Fruit fly (Drosophila melanogaster): ENCODE measurements around the gene CG7611.

The CG7611 gene

dm6 chr3L:21516716-21517266 is 6.2 kb upstream of the CG7611 start:
- peak; percentile 27 for TF ChIP-seq Mnt (GFP tag; optimal IDR thresholded peaks at IDR 0.05)
- no peak for TF ChIP-seq CG1620 (GFP tag; optimal IDR thresholded peaks at IDR 0.05)
- TF ChIP-seq CG7045 (GFP tag; optimal IDR thresholded peaks at IDR 0.05) = no peak
- no peak for TF ChIP-seq toe (GFP tag; optimal IDR thresholded peaks at IDR 0.05)
- TF ChIP-seq CG7101 (tag; optimal IDR thresholded peaks at IDR 0.05) = peak; percentile 65
- no peak for TF ChIP-seq ovo (GFP tag; optimal IDR thresholded peaks at IDR 0.05)
- no peak for TF ChIP-seq tj (GFP tag; optimal IDR thresholded peaks at IDR 0.05)
- peak; percentile 46 for TF ChIP-seq Crg-1 (GFP tag; optimal IDR thresholded peaks at IDR 0.05)
- no peak for TF ChIP-seq CG33017 (tag; optimal IDR thresholded peaks at IDR 0.05)
- no peak for TF ChIP-seq Clk (GFP tag; optimal IDR thresholded peaks at IDR 0.05)
- TF ChIP-seq kay (GFP tag; ENCODE audit: borderline replicate concordance) = peak; percentile 88
- TF ChIP-seq pad (GFP tag; optimal IDR thresholded peaks at IDR 0.05) = peak; percentile 25
- no peak for TF ChIP-seq cnc (optimal IDR thresholded peaks at IDR 0.05)
- TF ChIP-seq cic (GFP tag; optimal IDR thresholded peaks at IDR 0.05) = peak; percentile 28
- TF ChIP-seq Hr96 (GFP tag; optimal IDR thresholded peaks at IDR 0.05) = peak; percentile 39
- peak; percentile 47 for TF ChIP-seq CG14711 (tag; optimal IDR thresholded peaks at IDR 0.05)
- TF ChIP-seq CG5204 (GFP tag; optimal IDR thresholded peaks at IDR 0.05) = no peak
- peak; percentile 25 for TF ChIP-seq bab1 (GFP tag; optimal IDR thresholded peaks at IDR 0.05)
- TF ChIP-seq CG11617 (GFP tag; optimal IDR thresholded peaks at IDR 0.05) = peak; percentile 19
- TF ChIP-seq CG12768 (GFP tag; optimal IDR thresholded peaks at IDR 0.05) = peak; percentile 45

dm6 chr3L:21518345-21518744 is 4.6 kb upstream of the CG7611 start:
- no peak for TF ChIP-seq CG7045 (GFP tag; optimal IDR thresholded peaks at IDR 0.05)
- TF ChIP-seq cic (GFP tag; optimal IDR thresholded peaks at IDR 0.05) = no peak
- no peak for TF ChIP-seq CG11617 (GFP tag; optimal IDR thresholded peaks at IDR 0.05)
- no peak for TF ChIP-seq tj (GFP tag; optimal IDR thresholded peaks at IDR 0.05)
- TF ChIP-seq Mnt (GFP tag; optimal IDR thresholded peaks at IDR 0.05) = no peak
- no peak for TF ChIP-seq cnc (optimal IDR thresholded peaks at IDR 0.05)

DNA sequence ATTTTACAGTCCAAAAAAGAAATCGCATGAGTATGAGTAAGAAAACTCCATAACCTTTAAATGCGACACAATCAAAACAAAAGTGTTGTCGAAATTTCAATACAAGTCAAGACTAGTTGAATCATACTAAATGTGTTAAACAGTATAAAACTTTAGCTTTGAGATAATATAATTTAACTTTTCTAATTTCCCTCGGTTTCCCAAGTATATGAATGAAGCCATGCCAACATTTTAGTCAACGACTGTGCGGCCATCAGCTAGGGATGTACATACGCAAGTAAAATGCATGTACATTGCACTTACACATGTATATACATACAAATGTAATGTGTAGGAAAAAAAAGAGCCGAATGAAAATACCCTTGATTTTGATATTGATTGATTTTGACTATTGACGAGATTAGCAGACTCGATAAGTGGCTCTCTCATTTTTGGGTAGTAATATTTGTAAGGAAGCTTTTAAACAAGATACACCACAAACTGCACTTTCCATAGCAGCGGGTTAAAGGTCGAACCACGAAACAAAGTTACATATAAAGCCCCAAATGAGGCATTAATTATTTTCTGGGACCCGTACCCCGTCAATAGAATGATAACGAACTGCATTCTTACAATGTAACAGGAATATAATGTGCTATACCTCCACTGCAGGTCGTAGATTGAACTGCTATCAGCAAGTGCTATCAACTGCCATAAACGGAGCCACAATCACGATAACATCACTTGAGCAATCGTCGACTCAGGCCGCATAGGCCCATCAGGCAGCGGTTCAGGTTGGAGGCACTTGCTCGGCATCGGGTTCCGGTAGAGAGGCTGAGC is 1.3 kb downstream of the CG7611 start:
- TF ChIP-seq tj (GFP tag; optimal IDR thresholded peaks at IDR 0.05) (no peak), toe (GFP tag; optimal IDR thresholded peaks at IDR 0.05) (no peak), CG12768 (GFP tag; optimal IDR thresholded peaks at IDR 0.05) (peak; percentile 18), Mnt (GFP tag; optimal IDR thresholded peaks at IDR 0.05) (peak; percentile 19), CG7101 (tag; optimal IDR thresholded peaks at IDR 0.05) (peak; percentile 42), CG5204 (GFP tag; optimal IDR thresholded peaks at IDR 0.05) (no peak), CG11617 (GFP tag; optimal IDR thresholded peaks at IDR 0.05) (peak; percentile 39), Clk (GFP tag; optimal IDR thresholded peaks at IDR 0.05) (peak; percentile 1), bab1 (GFP tag; optimal IDR thresholded peaks at IDR 0.05) (peak; percentile 4), Crg-1 (GFP tag; optimal IDR thresholded peaks at IDR 0.05) (peak; percentile 31), CG7045 (GFP tag; optimal IDR thresholded peaks at IDR 0.05) (peak; percentile 24), cic (GFP tag; optimal IDR thresholded peaks at IDR 0.05) (peak; percentile 2), CG1620 (GFP tag; optimal IDR thresholded peaks at IDR 0.05) (peak; percentile 18)

DNA sequence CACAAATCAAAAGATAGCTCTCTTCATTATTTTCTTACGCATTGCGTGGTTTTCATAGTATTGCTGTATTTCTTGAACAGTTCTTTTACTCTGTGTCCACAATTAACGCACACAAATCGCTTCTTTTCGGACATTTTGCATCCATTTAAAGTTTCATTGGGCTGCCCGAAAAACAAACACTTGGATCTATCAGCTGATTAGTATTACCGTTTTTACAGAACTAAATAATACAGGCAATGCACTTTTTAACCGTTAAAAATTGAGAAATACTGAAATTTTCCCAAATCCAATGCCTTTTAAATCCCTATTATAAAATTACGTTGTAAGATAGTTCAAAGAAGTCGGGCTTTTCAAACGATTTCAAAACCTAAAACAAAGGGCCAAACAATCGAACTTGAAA is 6.1 kb downstream of the CG7611 start, which contains the start of gene Arv1:
Arv1 (minus strand) TSS at position 226 of the 400 bp plus-strand sequence.
- TF ChIP-seq pad (GFP tag; optimal IDR thresholded peaks at IDR 0.05) = no peak
- no peak for TF ChIP-seq CG11617 (GFP tag; optimal IDR thresholded peaks at IDR 0.05)
- no peak for TF ChIP-seq tj (GFP tag; optimal IDR thresholded peaks at IDR 0.05)
- TF ChIP-seq ovo (GFP tag; optimal IDR thresholded peaks at IDR 0.05) = no peak
- TF ChIP-seq bab1 (GFP tag; optimal IDR thresholded peaks at IDR 0.05) = peak; percentile 28
- TF ChIP-seq toe (GFP tag; optimal IDR thresholded peaks at IDR 0.05) = no peak
- no peak for TF ChIP-seq Hr96 (GFP tag; optimal IDR thresholded peaks at IDR 0.05)
- TF ChIP-seq CG1620 (GFP tag; optimal IDR thresholded peaks at IDR 0.05) = no peak
- TF ChIP-seq kay (GFP tag; ENCODE audit: borderline replicate concordance) = peak; percentile 91
- TF ChIP-seq cic (GFP tag; optimal IDR thresholded peaks at IDR 0.05) = no peak

- peak; percentile 58 for TF ChIP-seq bab1 (GFP tag; optimal IDR thresholded peaks at IDR 0.05)
- no peak for TF ChIP-seq toe (GFP tag; optimal IDR thresholded peaks at IDR 0.05)
Measured at dm6 chr3L:21533270-21533948, 10.4 kb downstream of the CG7611 start, which contains the start of gene Mkrn1. Gene Mkrn1 (minus strand): TSS chr3L:21533713.

dm6 chr3L:21534360-21534759 is 11.4 kb downstream of the CG7611 start, which contains the start of gene ppk5:
Gene ppk5 (plus strand): TSS chr3L:21534660.
- no peak for TF ChIP-seq CG33017 (tag; optimal IDR thresholded peaks at IDR 0.05)
- TF ChIP-seq bab1 (GFP tag; optimal IDR thresholded peaks at IDR 0.05) = no peak
- TF ChIP-seq CG7045 (GFP tag; optimal IDR thresholded peaks at IDR 0.05) = no peak
- TF ChIP-seq Crg-1 (GFP tag; optimal IDR thresholded peaks at IDR 0.05) = no peak
- no peak for TF ChIP-seq Hr96 (GFP tag; optimal IDR thresholded peaks at IDR 0.05)
- TF ChIP-seq CG11617 (GFP tag; optimal IDR thresholded peaks at IDR 0.05) = no peak
- no peak for TF ChIP-seq CG12768 (GFP tag; optimal IDR thresholded peaks at IDR 0.05)
- TF ChIP-seq cic (GFP tag; optimal IDR thresholded peaks at IDR 0.05) = no peak
- TF ChIP-seq cnc (optimal IDR thresholded peaks at IDR 0.05) = no peak
- TF ChIP-seq Mnt (GFP tag; optimal IDR thresholded peaks at IDR 0.05) = no peak
- no peak for TF ChIP-seq ovo (GFP tag; optimal IDR thresholded peaks at IDR 0.05)
- no peak for TF ChIP-seq CG5204 (GFP tag; optimal IDR thresholded peaks at IDR 0.05)
- no peak for TF ChIP-seq CG1620 (GFP tag; optimal IDR thresholded peaks at IDR 0.05)
- TF ChIP-seq tj (GFP tag; optimal IDR thresholded peaks at IDR 0.05) = no peak
- TF ChIP-seq pad (GFP tag; optimal IDR thresholded peaks at IDR 0.05) = no peak
- no peak for TF ChIP-seq Clk (GFP tag; optimal IDR thresholded peaks at IDR 0.05)
